Worm (Caenorhabditis elegans): ENCODE measurements around the gene bed-2.

Gene bed-2

ce11 chrIII:11467631-11468481, 2.8 kb downstream of the bed-2 start (continued):
- peak; percentile 62 for TF ChIP-seq hmg-1.1 (GFP tag; IDR thresholded peaks at IDR 0.05)
- TF ChIP-seq lin-38 (GFP tag; IDR thresholded peaks at IDR 0.05), result peak; percentile 26
- no peak for TF ChIP-seq ama-1 (optimal IDR thresholded peaks at IDR 0.05)
- 0 out of 2 replicates have a peak, but pooled peaks have one; percentile 13 for TF ChIP-seq dmd-6 (GFP tag; IDR thresholded peaks at IDR 0.05)
- TF ChIP-seq T26A8.4 (GFP tag; IDR thresholded peaks at IDR 0.05), result no peak
- TF ChIP-seq zip-11 (GFP tag; IDR thresholded peaks at IDR 0.05), result no peak
- TF ChIP-seq mxl-2 (GFP tag; conservative IDR thresholded peaks at IDR 0.05), result no peak
- no peak for TF ChIP-seq hif-1 (tag; optimal IDR thresholded peaks at IDR 0.05)
- TF ChIP-seq daf-12 (tag; optimal IDR thresholded peaks at IDR 0.05), result no peak
- peak; percentile 98 for TF ChIP-seq set-16 (GFP tag; IDR thresholded peaks at IDR 0.05)
- TF ChIP-seq fkh-10 (GFP tag; optimal IDR thresholded peaks at IDR 0.05), result no peak
- no peak for TF ChIP-seq aly-2 (tag; optimal IDR thresholded peaks at IDR 0.05)
- no peak for TF ChIP-seq daf-16 (GFP tag; optimal IDR thresholded peaks at IDR 0.05)
- TF ChIP-seq daf-16 (tag; optimal IDR thresholded peaks at IDR 0.05), result no peak
- TF ChIP-seq Y48G9A.11 (GFP tag; IDR thresholded peaks at IDR 0.05), result no peak
- peak; percentile 9 for TF ChIP-seq nhr-28 (tag; optimal IDR thresholded peaks at IDR 0.05)
- no peak for TF ChIP-seq saeg-2 (GFP tag; IDR thresholded peaks at IDR 0.05)
- no peak for TF ChIP-seq zag-1 (tag; optimal IDR thresholded peaks at IDR 0.05)
- TF ChIP-seq unc-39 (tag; optimal IDR thresholded peaks at IDR 0.05), result no peak
- no peak for TF ChIP-seq ces-1 (GFP tag; optimal IDR thresholded peaks at IDR 0.05)
- TF ChIP-seq F10B5.3 (tag; optimal IDR thresholded peaks at IDR 0.05), result no peak
- no peak for TF ChIP-seq unc-130 (GFP tag; optimal IDR thresholded peaks at IDR 0.05)
- no peak for TF ChIP-seq arid-1 (GFP tag; conservative IDR thresholded peaks at IDR 0.05)
- peak; percentile 87; the same call in 1 of the 2 replicates for TF ChIP-seq pha-4 (GFP tag; IDR thresholded peaks at IDR 0.05)
- no peak for TF ChIP-seq pha-4 (tag; optimal IDR thresholded peaks at IDR 0.05)
- TF ChIP-seq nhr-237 (tag; optimal IDR thresholded peaks at IDR 0.05), result no peak
- peak; percentile 27 for TF ChIP-seq mes-2 (tag; optimal IDR thresholded peaks at IDR 0.05; ENCODE audit: poor library complexity, severe bottlenecking)
- no peak for TF ChIP-seq F49E8.2 (tag; optimal IDR thresholded peaks at IDR 0.05; ENCODE audit: borderline replicate concordance)
- no peak for TF ChIP-seq ceh-82 (tag; optimal IDR thresholded peaks at IDR 0.05)
- TF ChIP-seq lim-7 (GFP tag; IDR thresholded peaks at IDR 0.05), result no peak
- TF ChIP-seq daf-8 (GFP tag; IDR thresholded peaks at IDR 0.05), result no peak
- TF ChIP-seq ztf-7 (tag; optimal IDR thresholded peaks at IDR 0.05), result no peak
- no peak for TF ChIP-seq dve-1 (tag; optimal IDR thresholded peaks at IDR 0.05; ENCODE audit: insufficient read depth)
- TF ChIP-seq mdl-1 (tag; optimal IDR thresholded peaks at IDR 0.05), result no peak
- TF ChIP-seq sdz-12 (GFP tag; optimal IDR thresholded peaks at IDR 0.05), result no peak
- peak; percentile 80 for TF ChIP-seq aha-1 (tag)
- no peak for TF ChIP-seq daf-19 (GFP tag; conservative IDR thresholded peaks at IDR 0.05)
- TF ChIP-seq egl-27 (tag; optimal IDR thresholded peaks at IDR 0.05), result no peak
- TF ChIP-seq php-3 (GFP tag; IDR thresholded peaks at IDR 0.05), result no peak
- TF ChIP-seq mdt-29 (GFP tag; IDR thresholded peaks at IDR 0.05), result no peak
- peak; percentile 51 for TF ChIP-seq hlh-30 (tag; optimal IDR thresholded peaks at IDR 0.05; ENCODE audit: insufficient read depth)
- no peak for TF ChIP-seq snpc-1.2 (GFP tag; IDR thresholded peaks at IDR 0.05)
- TF ChIP-seq nhr-77 (tag; optimal IDR thresholded peaks at IDR 0.05), result no peak
- TF ChIP-seq dmd-9 (GFP tag; IDR thresholded peaks at IDR 0.05), result no peak
- TF ChIP-seq ctbp-1 (GFP tag; IDR thresholded peaks at IDR 0.05), result 0 out of 2 replicates have a peak, but pooled peaks have one; percentile 26
- no peak for TF ChIP-seq ceh-32 (tag; optimal IDR thresholded peaks at IDR 0.05; ENCODE audit: poor library complexity)
- TF ChIP-seq mxl-3 (GFP tag; optimal IDR thresholded peaks at IDR 0.05), result no peak
- no peak for TF ChIP-seq nhr-48 (tag; optimal IDR thresholded peaks at IDR 0.05)
- no peak for TF ChIP-seq lin-39 (tag; optimal IDR thresholded peaks at IDR 0.05)
- no peak for TF ChIP-seq nhr-111 (GFP tag; optimal IDR thresholded peaks at IDR 0.05)

Data from whole organism, L4 larva.